Worm (Caenorhabditis elegans): ENCODE measurements around the gene srsx-40.

srsx-40 gene

DNA sequence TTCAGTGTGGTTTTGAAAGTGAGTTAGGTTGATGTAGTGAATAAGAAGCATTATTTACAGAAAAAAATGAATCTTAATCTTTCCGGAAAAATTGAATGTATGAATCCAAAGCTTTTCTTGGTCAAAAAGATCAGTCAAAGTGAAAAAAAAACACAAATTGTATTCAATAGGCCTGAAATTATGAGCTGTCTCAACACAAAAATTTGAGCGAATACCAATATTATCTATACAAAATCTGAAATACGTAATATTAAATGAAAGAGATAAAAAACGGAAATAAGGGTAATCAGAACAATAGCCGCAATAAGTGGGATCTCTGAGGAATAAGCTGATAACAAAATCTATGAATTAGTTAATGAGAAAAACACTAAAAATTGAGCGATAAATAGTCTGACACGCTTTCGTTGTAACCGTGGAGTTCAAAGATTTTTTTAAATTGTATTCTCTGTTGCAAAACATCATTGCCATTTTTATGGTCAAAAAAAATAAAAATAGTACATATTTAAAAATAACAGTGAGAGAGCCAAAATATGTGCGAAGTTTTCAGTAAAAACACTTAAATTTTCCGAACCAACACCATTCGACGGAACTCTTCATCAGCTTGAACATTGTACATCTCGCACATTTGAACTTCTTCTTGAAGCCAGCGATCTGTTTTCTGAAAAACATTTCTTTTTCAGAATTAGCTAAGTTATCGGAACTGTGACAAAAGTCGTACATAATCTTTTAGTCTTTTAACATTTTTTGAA is 19.4 kb downstream of the srsx-40 start, which contains the start of gene sre-11:
Gene sre-11, minus strand, starts transcription at position 51 of the 749 bp plus-strand sequence.
- TF ChIP-seq nhr-10 (tag; optimal IDR thresholded peaks at IDR 0.05): no peak
- TF ChIP-seq ceh-82 (tag; optimal IDR thresholded peaks at IDR 0.05): no peak
- TF ChIP-seq peb-1 (tag; optimal IDR thresholded peaks at IDR 0.05): no peak
- no peak for TF ChIP-seq ztf-1 (GFP tag; conservative IDR thresholded peaks at IDR 0.05)
- TF ChIP-seq elt-3 (tag; optimal IDR thresholded peaks at IDR 0.05): no peak
- TF ChIP-seq ZK546.5 (tag; optimal IDR thresholded peaks at IDR 0.05): no peak
- no peak for TF ChIP-seq Y55F3AM.14 (GFP tag; optimal IDR thresholded peaks at IDR 0.05)
- no peak for TF ChIP-seq nhr-23 (tag; optimal IDR thresholded peaks at IDR 0.05)
- no peak for TF ChIP-seq dmd-4 (tag; optimal IDR thresholded peaks at IDR 0.05)
- TF ChIP-seq mbf-1 (tag; optimal IDR thresholded peaks at IDR 0.05): no peak
- TF ChIP-seq unc-62 (GFP tag; optimal IDR thresholded peaks at IDR 0.05): no peak
- no peak for TF ChIP-seq sma-9 (GFP tag; optimal IDR thresholded peaks at IDR 0.05)
- no peak for TF ChIP-seq sma-9 (tag; optimal IDR thresholded peaks at IDR 0.05)
- no peak for TF ChIP-seq nhr-12 (tag; optimal IDR thresholded peaks at IDR 0.05)
- no peak for TF ChIP-seq ama-1 (optimal IDR thresholded peaks at IDR 0.05)
- TF ChIP-seq snpc-4 (tag; optimal IDR thresholded peaks at IDR 0.05): no peak
- no peak for TF ChIP-seq skn-1 (tag; optimal IDR thresholded peaks at IDR 0.05)
- TF ChIP-seq unc-39 (tag; optimal IDR thresholded peaks at IDR 0.05): no peak
- no peak for TF ChIP-seq fos-1 (tag; optimal IDR thresholded peaks at IDR 0.05)
- TF ChIP-seq lin-13 (GFP tag; optimal IDR thresholded peaks at IDR 0.05): no peak

DNA sequence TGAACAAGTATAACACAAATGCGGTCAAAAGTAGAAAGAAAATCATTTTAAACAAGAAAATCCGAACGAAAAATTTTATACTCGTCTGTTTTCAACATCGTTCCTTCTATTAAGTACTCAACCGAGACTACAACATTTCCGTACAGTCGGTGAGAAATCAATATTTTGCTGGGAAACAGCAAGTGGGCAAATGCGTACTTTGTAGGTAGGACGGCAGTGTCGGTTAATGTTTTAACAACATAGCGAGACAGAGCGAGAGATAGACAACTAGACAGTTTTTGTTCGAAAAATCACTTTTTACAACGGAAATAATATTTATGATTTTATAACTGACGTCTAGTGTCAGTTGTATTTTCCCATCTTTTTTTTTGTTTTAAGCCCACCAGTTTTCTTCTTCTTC is 22.0 kb downstream of the srsx-40 start, which contains the start of gene cyp-33A1:
Gene cyp-33A1, minus strand, starts transcription at position 72 of the 400 bp plus-strand sequence.
- peak; percentile 30 for TF ChIP-seq crh-2 (tag; optimal IDR thresholded peaks at IDR 0.05)
- peak; percentile 80 for TF ChIP-seq sma-9 (GFP tag; optimal IDR thresholded peaks at IDR 0.05)
- TF ChIP-seq sma-9 (tag; optimal IDR thresholded peaks at IDR 0.05): no peak
- no peak for TF ChIP-seq lsy-2 (tag; optimal IDR thresholded peaks at IDR 0.05)
- peak; percentile 21 for TF ChIP-seq nhr-129 (tag; optimal IDR thresholded peaks at IDR 0.05)
- peak; percentile 34 for TF ChIP-seq fos-1 (tag; optimal IDR thresholded peaks at IDR 0.05)

DNA sequence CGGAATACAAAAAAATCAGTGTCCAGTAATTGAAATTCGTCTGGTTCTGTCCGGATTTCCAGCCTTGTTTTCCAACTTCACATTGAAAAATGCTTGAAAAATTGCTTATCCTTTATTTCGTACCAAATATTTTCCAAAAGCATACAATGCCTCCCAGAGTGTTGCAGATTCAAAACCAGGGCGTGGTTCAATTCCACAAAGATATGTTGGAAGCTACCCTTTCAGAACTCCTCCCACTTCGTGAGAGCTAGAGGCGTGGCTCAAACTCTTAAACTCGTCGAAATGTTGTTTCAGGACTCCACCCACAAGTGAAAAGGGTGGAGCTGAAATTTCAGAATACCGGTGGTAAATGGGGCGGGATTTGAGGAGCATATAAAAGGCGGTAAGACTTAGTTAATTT is 27.5 kb downstream of the srsx-40 start, which contains the start of gene C12D5.3:
Gene C12D5.3, plus strand, starts transcription at position 301 of the 400 bp plus-strand sequence.
- TF ChIP-seq mbf-1 (tag; optimal IDR thresholded peaks at IDR 0.05): no peak

DNA sequence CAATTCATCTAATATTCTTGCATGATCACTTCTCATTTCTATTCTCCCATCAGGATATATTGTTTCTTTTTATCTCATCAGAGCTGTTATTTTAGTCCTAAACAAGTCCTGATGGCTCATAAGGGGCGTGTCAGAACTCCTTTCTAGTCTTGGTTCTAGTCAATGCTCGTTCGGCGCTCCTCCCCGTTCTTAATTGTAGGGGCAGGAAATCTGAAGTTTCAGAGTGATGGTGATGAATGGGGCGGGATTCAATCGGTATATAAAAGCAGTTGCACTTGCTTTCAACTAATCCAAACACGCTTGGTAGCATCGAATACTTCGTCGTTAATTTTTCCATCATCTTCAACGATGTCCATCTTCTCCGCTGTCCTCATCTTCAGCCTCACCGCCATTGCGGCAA is 31.2 kb downstream of the srsx-40 start, which contains the start of gene C12D5.4:
Gene C12D5.4, plus strand, starts transcription at position 301 of the 400 bp plus-strand sequence.
- TF ChIP-seq ceh-16 (tag; optimal IDR thresholded peaks at IDR 0.05): no peak
- no peak for TF ChIP-seq ztf-1 (GFP tag; conservative IDR thresholded peaks at IDR 0.05)
- TF ChIP-seq nhr-10 (tag; optimal IDR thresholded peaks at IDR 0.05): no peak

DNA sequence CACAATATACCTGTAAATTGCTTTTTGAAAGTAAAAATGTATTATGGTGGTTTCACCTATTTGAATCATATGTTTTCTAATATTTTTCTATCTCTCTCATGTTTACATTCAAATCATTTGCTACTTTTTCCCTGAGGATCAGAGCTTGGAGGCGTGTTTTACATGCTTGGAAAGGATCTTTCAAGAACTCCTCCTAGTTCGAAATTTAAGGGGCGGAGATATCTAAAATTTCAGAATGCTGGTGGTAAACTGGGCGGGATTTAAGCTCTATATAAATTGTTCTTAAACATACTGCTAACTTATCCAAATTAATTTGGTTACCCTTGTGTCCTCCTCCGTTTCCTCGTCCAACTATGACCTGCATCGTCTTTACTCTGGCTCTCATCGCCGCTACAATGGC is 35.5 kb downstream of the srsx-40 start, which contains the start of gene C12D5.5:
Gene C12D5.5, plus strand, starts transcription at position 301 of the 400 bp plus-strand sequence.
- TF ChIP-seq nhr-10 (tag; optimal IDR thresholded peaks at IDR 0.05) (no peak), nhr-77 (tag; optimal IDR thresholded peaks at IDR 0.05) (no peak), aly-2 (tag; optimal IDR thresholded peaks at IDR 0.05) (no peak), F13H6.1 (tag; optimal IDR thresholded peaks at IDR 0.05) (no peak), elt-3 (tag; optimal IDR thresholded peaks at IDR 0.05) (no peak), ztf-11 (tag; optimal IDR thresholded peaks at IDR 0.05) (no peak), Y55F3AM.14 (GFP tag; optimal IDR thresholded peaks at IDR 0.05) (no peak), nhr-237 (tag; optimal IDR thresholded peaks at IDR 0.05) (no peak), ZK546.5 (tag; optimal IDR thresholded peaks at IDR 0.05) (no peak), unc-39 (tag; optimal IDR thresholded peaks at IDR 0.05) (no peak), ama-1 (optimal IDR thresholded peaks at IDR 0.05) (no peak), ceh-82 (tag; optimal IDR thresholded peaks at IDR 0.05) (no peak), lsy-2 (tag; optimal IDR thresholded peaks at IDR 0.05) (no peak), ztf-1 (GFP tag; conservative IDR thresholded peaks at IDR 0.05) (no peak)

DNA sequence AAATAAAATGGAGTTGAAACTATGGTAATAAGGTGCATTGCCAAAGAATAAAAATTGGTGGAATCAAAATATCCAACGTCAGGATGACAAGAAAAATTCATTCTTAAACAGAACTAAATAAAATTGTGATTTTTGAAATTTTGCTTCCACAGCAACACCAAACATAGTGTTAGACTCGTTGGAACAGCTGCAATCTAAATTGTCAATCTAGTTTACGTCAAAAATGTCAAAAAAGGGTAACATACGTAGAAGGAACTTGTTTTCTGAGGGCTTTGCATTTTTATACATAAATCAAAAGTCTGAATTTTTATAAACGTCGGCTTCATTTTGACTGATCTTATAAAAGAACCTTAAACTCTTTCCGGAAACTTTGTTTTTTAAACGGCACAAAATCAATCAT is 49.9 kb downstream of the srsx-40 start, which contains the start of gene srh-200:
Gene srh-200, minus strand, starts transcription at position 101 of the 400 bp plus-strand sequence.
- no peak for TF ChIP-seq nhr-6 (tag; optimal IDR thresholded peaks at IDR 0.05)
- no peak for TF ChIP-seq mbf-1 (tag; optimal IDR thresholded peaks at IDR 0.05)
- no peak for TF ChIP-seq elt-3 (tag; optimal IDR thresholded peaks at IDR 0.05)
- no peak for TF ChIP-seq zag-1 (tag; optimal IDR thresholded peaks at IDR 0.05)
- TF ChIP-seq sma-9 (GFP tag; optimal IDR thresholded peaks at IDR 0.05): no peak
- no peak for TF ChIP-seq sma-9 (tag; optimal IDR thresholded peaks at IDR 0.05)
- no peak for TF ChIP-seq ceh-82 (tag; optimal IDR thresholded peaks at IDR 0.05)
- no peak for TF ChIP-seq ztf-11 (tag; optimal IDR thresholded peaks at IDR 0.05)
